Fruit fly (Drosophila melanogaster) ovary, adult (tissue): ENCODE data around the gene Cda5.

ENCODE experiments used
- CG17801 ChIP-seq: fragments of 200-800 bp; optimal IDR thresholded peaks from 2 replicates; lab custom pipeline; 2019; ENCODE audit warnings: missing biosample characterization, mild to moderate bottlenecking, missing genetic modification characterization, moderate library complexity; ENCODE audit not compliant: partially characterized antibody

Cda5 gene

DNA sequence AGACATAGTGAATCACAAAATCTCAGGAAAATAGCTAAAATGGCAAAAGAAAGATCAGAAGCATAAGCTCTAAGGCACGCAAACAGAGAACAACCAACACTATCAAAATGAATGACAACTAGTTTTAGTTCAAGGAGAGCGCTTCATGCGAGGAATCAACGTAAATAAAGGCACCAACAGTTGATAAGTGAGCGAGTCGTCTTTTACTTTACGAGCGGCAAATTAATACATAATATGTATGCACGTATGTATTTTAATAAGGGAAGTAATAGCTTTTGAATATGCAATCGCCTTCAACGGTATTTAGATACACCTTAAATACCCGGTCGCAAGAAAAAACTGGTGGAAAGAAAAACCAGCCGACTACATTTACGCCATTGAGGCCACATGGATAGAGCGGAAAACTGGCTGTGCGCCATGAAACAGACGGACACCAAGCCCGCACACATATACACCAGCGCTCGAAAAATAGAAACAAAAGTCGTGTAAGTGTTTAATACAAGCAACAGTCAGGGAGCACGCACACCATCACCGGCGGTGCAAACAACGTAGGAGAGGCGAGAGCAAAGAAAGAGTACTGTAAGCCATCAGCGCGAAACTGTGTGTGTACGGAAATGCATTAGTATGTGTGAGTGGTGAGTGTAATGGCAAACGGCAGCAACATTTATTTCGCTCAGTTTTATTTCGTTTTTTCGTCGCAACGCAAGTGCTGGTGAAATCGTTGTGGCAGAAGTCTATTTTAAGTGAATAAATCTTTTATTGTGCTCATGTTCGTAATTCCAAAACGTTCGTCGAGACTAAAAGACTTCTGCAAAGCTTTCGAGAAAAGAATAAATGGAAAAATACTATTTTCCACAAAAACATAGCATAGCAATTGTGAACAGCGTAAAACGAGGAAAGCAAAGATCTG, 1.4 kb upstream of the Cda5 start, which contains the start of gene dbr:
Gene dbr (plus strand): TSS at position 114 of the 910 bp plus-strand sequence.
- TF ChIP-seq CG17801 (GFP tag; lab: Kevin White, UChicago), result peak; percentile 27

DNA sequence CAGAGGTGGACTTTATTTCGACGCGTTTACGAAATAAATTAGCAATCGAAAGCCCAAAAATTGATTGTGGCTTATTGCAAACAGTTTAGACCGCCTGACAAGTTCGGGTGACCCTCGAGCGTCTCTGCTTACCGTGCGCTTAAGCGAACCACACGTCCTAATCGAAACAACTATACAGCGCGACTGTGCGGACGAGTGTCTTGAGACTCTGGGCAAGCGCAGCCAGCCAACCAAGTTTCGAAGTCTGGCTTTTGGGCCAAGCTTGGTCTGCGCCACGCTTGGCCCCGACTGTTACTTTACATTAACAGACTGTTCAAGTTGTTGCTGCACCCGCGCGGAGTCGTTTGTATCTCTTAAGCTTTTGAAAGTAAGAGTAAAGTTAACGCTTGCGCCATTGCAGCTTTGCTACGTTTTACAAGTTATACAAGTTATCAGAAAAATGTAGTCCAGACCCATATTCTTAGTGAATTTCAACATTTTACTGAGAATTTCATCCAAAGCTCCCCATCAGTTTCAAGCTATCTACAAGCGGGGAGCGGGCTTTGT, 6.1 kb downstream of the Cda5 start:
- TF ChIP-seq CG17801 (GFP tag; lab: Kevin White, UChicago), result no peak

DNA sequence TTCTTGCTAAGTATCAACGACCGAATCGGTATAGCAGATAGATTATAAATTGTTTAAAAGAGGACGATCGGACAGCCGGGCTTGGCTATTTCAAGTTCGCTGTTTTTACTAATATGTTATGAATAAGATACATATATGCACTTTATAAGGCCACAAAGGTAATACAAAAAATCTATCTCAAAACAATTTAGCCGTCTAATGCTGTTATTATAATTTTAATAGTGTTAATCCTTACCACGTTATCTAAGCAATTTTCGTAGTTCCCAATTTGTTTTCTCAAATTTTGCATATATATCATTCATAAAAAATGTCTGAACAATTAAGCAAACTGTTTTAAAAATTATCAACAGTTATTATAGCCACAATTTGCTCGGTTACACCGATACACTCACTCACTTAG, 8.3 kb downstream of the Cda5 start:
- no peak for TF ChIP-seq CG17801 (GFP tag; lab: Kevin White, UChicago)

DNA sequence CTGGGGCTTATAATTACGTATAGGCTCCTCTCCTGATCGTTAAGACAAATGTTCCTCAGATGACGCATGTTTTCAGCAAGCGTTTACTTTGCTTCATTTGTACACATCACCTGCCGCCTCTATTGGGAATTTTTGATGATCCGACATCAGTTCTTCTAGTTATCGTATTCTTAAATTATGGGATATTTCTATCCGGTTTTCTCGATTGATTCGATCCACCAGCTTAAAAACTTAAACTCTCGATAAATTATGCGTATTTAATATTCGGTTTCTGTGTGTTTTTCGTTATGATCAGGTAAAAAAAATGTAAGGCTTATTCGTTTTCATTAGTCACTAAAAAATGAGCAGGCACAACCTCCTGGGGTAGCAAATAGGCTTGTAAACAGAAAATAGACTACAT, 12.1 kb downstream of the Cda5 start:
- TF ChIP-seq CG17801 (GFP tag; lab: Kevin White, UChicago), result no peak

DNA sequence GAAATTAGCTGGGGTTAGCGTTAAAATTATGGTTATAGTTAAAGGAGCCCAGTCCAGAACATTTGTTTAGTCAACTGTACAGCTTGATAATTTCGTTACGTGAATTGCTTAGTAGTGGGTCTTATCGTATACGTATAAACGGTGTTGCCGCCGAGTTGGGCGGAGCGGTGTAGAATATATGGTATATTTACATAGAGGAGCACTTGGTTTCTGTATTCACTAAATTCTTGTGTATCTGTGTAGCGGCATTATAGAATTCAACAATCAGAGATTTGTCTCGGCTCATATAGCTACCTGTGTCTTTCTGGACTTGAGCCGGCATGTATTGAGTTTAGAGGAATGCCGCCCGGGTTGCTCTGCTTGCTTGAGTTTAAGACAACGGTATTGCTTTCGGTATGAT, 29.8 kb downstream of the Cda5 start:
- no peak for TF ChIP-seq CG17801 (GFP tag; lab: Kevin White, UChicago)

DNA sequence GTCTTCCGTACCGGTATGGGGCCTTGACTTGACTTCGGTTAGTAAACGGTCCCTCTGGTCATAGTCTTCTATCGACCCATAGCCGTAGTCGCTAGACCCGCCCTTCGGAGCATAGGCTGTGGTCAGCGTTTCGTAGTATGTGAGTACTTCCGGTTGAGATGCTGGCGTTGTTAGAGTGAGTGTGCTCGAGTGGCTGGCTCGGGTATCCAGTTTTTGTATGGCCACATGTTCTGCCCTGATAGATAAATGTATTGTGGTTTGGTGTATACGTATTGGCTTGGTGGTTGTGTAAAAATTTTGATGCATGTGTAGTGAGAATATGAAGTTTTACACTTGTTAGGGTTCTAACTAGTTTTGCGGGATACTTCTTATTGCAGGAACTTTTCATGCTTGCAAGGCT, 31.1 kb downstream of the Cda5 start:
- no peak for TF ChIP-seq CG17801 (GFP tag; lab: Kevin White, UChicago)

DNA sequence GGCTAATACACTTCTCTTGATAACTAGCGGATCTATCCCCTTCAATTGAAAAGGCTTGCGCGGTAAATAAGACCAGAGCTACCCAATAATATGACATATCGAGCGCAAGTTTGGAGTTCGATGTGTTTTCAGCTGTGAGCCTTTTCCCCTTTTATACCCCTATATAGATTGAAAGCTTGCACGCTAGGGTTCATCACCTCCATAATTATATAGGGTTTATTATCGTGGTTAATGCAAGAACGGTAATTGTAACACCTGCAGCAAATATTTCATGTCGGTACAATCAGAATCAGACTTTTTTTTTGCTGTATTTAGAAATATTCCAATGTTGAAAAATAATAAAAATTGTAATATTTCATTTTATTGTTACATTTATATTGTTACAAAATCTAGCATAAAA, 40.1 kb downstream of the Cda5 start, which contains the start of gene Ir21a:
Gene Ir21a (minus strand): TSS at position 101 of the 400 bp plus-strand sequence.
- no peak for TF ChIP-seq CG17801 (GFP tag; lab: Kevin White, UChicago)

DNA sequence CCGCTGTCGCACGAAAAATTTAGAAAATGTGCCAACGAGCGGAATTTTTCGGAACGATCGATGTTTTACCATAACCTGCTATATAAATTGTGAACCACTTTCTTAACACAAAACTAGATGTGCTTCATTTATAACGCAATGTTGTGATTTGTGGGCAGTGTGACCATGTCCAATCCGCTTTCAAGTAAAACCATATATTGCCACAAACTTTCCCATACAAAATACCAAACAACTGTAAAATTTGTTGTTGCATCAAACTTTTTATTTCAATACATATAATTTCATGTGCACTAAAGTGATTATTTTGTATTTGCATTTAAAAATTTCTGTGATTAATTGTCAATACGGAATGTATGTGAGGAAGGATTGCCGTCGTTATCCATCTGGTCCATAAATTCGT, 43.6 kb downstream of the Cda5 start:
- TF ChIP-seq CG17801 (GFP tag; lab: Kevin White, UChicago), result no peak

DNA sequence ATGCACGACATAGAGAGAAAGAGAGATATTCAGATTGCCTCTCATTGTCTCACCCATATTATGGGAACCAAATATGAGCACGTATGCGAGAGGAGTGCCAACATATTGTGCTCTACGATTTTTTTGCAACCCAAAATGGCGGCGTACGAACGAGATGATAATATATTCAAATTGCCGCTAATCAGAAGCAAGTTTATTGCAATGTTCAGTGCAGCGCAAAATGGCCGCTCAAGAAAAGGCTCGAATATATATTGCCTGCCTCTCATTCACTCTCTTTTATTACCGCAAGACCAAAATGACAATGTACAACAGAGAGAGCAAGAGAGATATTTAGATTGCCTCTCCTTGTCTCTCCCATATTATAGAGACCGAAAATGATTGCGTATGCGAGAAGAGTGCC, 59.6 kb downstream of the Cda5 start:
- TF ChIP-seq CG17801 (GFP tag; lab: Kevin White, UChicago), result no peak
